Fruit fly (Drosophila melanogaster) whole organism, embryonic: Measurements from ENCODE around the gene CG15247.

Experiments
- Asciz ChIP-seq: fragments of 200-800 bp; sonication (Bioruptor generic); optimal IDR thresholded peaks from 2 replicates; lab custom pipeline; 2017; ENCODE audit warnings: missing biosample characterization, mild to moderate bottlenecking, missing genetic modification characterization, missing genetic modification reagents
- CG10366 ChIP-seq: fragments of 200-800 bp; sonication (Bioruptor generic); IDR thresholded peaks from 2 replicates; pipeline ENCODE4 v1.3.6; 2022; ENCODE audit warnings: missing biosample characterization, missing genetic modification characterization
- CG10654 ChIP-seq: fragments of 200-800 bp; sonication (Bioruptor generic); optimal IDR thresholded peaks from 2 replicates; lab custom pipeline; 2016; ENCODE audit warnings: missing biosample characterization, missing genetic modification characterization
- CG12659 ChIP-seq: fragments of 200-800 bp; sonication (Bioruptor generic); optimal IDR thresholded peaks from 3 replicates; lab custom pipeline; 2017; ENCODE audit warnings: mild to moderate bottlenecking, missing biosample characterization, missing genetic modification reagents, missing genetic modification characterization
- CG13624 ChIP-seq: fragments of 200-800 bp; sonication (Bioruptor generic); optimal IDR thresholded peaks from 2 replicates; lab custom pipeline; 2016; ENCODE audit warnings: missing biosample characterization, missing genetic modification characterization
- CG13775 ChIP-seq: fragments of 200-800 bp; sonication (Bioruptor generic); optimal IDR thresholded peaks from 3 replicates; lab custom pipeline; 2017; ENCODE audit warnings: missing biosample characterization, mild to moderate bottlenecking, missing genetic modification characterization
- CG14014 ChIP-seq: fragments of 200-800 bp; sonication (Bioruptor generic); IDR thresholded peaks from 2 replicates; pipeline ENCODE4 v1.3.6; 2022; ENCODE audit warnings: missing biosample characterization, missing genetic modification characterization
- CG14050 ChIP-seq: fragments of 200-800 bp; sonication (Bioruptor generic); IDR thresholded peaks from 3 replicates; pipeline ENCODE4 v1.3.6; 2022; ENCODE audit warnings: missing biosample characterization, missing genetic modification characterization
- CG14710 ChIP-seq: fragments of 200-800 bp; sonication (Bioruptor generic); optimal IDR thresholded peaks from 3 replicates; lab custom pipeline; 2019; ENCODE audit warnings: missing biosample characterization, mild to moderate bottlenecking, missing genetic modification characterization, moderate library complexity
- CG15601 ChIP-seq: fragments of 200-800 bp; sonication (Bioruptor generic); optimal IDR thresholded peaks from 3 replicates; lab custom pipeline; 2019; ENCODE audit warnings: missing biosample characterization, mild to moderate bottlenecking, missing genetic modification characterization, moderate library complexity
- CG1603 ChIP-seq: fragments of 200-800 bp; sonication (Bioruptor generic); optimal IDR thresholded peaks from 2 replicates; lab custom pipeline; 2019; ENCODE audit warnings: missing biosample characterization, mild to moderate bottlenecking, missing genetic modification characterization, moderate library complexity
- CG16815 ChIP-seq: fragments of 200-800 bp; sonication (Bioruptor generic); optimal IDR thresholded peaks from 3 replicates; lab custom pipeline; 2017; ENCODE audit warnings: missing biosample characterization, mild to moderate bottlenecking, missing genetic modification characterization
- CG17359 ChIP-seq: fragments of 200-800 bp; sonication (Bioruptor generic); optimal IDR thresholded peaks from 3 replicates; lab custom pipeline; 2018; ENCODE audit warnings: missing biosample characterization, mild to moderate bottlenecking, missing genetic modification characterization, moderate library complexity
- CG18599 ChIP-seq: fragments of 200-800 bp; sonication (Bioruptor generic); optimal IDR thresholded peaks from 3 replicates; lab custom pipeline; 2017; ENCODE audit warnings: missing biosample characterization, missing genetic modification characterization, mild to moderate bottlenecking, moderate library complexity, missing genetic modification reagents
- CG18619 ChIP-seq: fragments of 200-800 bp; sonication (Bioruptor generic); optimal IDR thresholded peaks from 3 replicates; lab custom pipeline; 2017; ENCODE audit warnings: missing biosample characterization, mild to moderate bottlenecking, missing genetic modification characterization
- CG2712 ChIP-seq: fragments of 200-800 bp; optimal IDR thresholded peaks from 3 replicates; lab custom pipeline; 2019; ENCODE audit warnings: missing biosample characterization, mild to moderate bottlenecking, missing genetic modification characterization, moderate library complexity
- CG4328 ChIP-seq: fragments of 200-800 bp; sonication (Bioruptor generic); optimal IDR thresholded peaks from 3 replicates; lab custom pipeline; 2017; ENCODE audit warnings: missing biosample characterization, missing genetic modification reagents, missing genetic modification characterization
- CG4424 ChIP-seq: fragments of 200-800 bp; sonication (Bioruptor generic); optimal IDR thresholded peaks from 3 replicates; lab custom pipeline; 2016; ENCODE audit warnings: missing biosample characterization, missing genetic modification characterization
- CG4820 ChIP-seq: fragments of 200-800 bp; sonication (Bioruptor generic); optimal IDR thresholded peaks from 3 replicates; lab custom pipeline; 2016; ENCODE audit warnings: missing biosample characterization, missing genetic modification characterization
- CG6689 ChIP-seq: fragments of 200-800 bp; sonication (Bioruptor generic); IDR thresholded peaks from 2 replicates; pipeline ENCODE4 v1.3.6; 2022; ENCODE audit warnings: missing biosample characterization, missing genetic modification characterization
- CG6765 ChIP-seq: fragments of 200-800 bp; sonication (Bioruptor generic); optimal IDR thresholded peaks from 3 replicates; lab custom pipeline; 2017; ENCODE audit warnings: missing biosample characterization, mild to moderate bottlenecking, missing genetic modification characterization
- CG7556 ChIP-seq: fragments of 200-800 bp; sonication (Bioruptor generic); optimal IDR thresholded peaks from 2 replicates; lab custom pipeline; 2017; ENCODE audit warnings: missing biosample characterization, mild to moderate bottlenecking, missing genetic modification characterization
- CG9215 ChIP-seq: fragments of 200-800 bp; sonication (Bioruptor generic); IDR thresholded peaks from 2 replicates; pipeline ENCODE4 v1.3.6; 2022; ENCODE audit warnings: missing biosample characterization, missing genetic modification characterization
- CG9437 ChIP-seq: fragments of 200-800 bp; sonication (Bioruptor generic); optimal IDR thresholded peaks from 2 replicates; lab custom pipeline; 2018; ENCODE audit warnings: missing biosample characterization, mild to moderate bottlenecking, missing genetic modification characterization
- D ChIP-seq, 2 experiments: fragments of 200-800 bp in 1 of 2; fragments of >200 bp in 1 of 2; sonication (Bioruptor generic) in 1 of 2; optimal IDR thresholded peaks; 2 replicates in 1 of 2; 3 replicates in 1 of 2; lab custom pipeline; 2017; ENCODE audit warnings: mild to moderate bottlenecking in 1 of 2, missing biosample characterization in 1 of 2, missing genetic modification characterization in 1 of 2, missing genetic modification reagents in 1 of 2
- Dbx ChIP-seq: fragments of 200-800 bp; sonication (Bioruptor generic); IDR thresholded peaks from 3 replicates; pipeline ENCODE4 v1.3.6; 2022; ENCODE audit warnings: missing biosample characterization, missing genetic modification characterization
- Dek ChIP-seq: fragments of 200-800 bp; sonication (Bioruptor generic); optimal IDR thresholded peaks from 3 replicates; lab custom pipeline; 2019; ENCODE audit warnings: missing biosample characterization, mild to moderate bottlenecking, missing genetic modification characterization, moderate library complexity
- HHEX ChIP-seq: fragments of 200-800 bp; sonication (Bioruptor generic); optimal IDR thresholded peaks from 3 replicates; lab custom pipeline; 2017; ENCODE audit warnings: missing biosample characterization, mild to moderate bottlenecking, missing genetic modification characterization, missing genetic modification reagents
- Hr78 ChIP-seq, 2 experiments: fragments of 200-800 bp in 1 of 2; fragments of >200 bp in 1 of 2; sonication (Bioruptor generic) in 1 of 2; optimal IDR thresholded peaks; 2 replicates each; lab custom pipeline; 2017 to 2019; ENCODE audit warnings: missing biosample characterization in 2 of 2, missing genetic modification characterization in 2 of 2, mild to moderate bottlenecking in 1 of 2, moderate library complexity in 1 of 2
- Meics ChIP-seq: fragments of 200-800 bp; sonication (Bioruptor generic); optimal IDR thresholded peaks from 2 replicates; lab custom pipeline; 2017; ENCODE audit warnings: missing biosample characterization, mild to moderate bottlenecking, missing genetic modification characterization
- Neu2 ChIP-seq: fragments of 200-800 bp; sonication (Bioruptor generic); optimal IDR thresholded peaks from 3 replicates; lab custom pipeline; 2016; ENCODE audit warnings: missing biosample characterization, missing genetic modification characterization, borderline replicate concordance
- Oli ChIP-seq: fragments of 200-800 bp; sonication (Bioruptor generic); optimal IDR thresholded peaks from 2 replicates; lab custom pipeline; 2018; ENCODE audit warnings: missing biosample characterization, mild to moderate bottlenecking, missing genetic modification characterization, moderate library complexity
- Spps ChIP-seq: fragments of 200-800 bp; sonication (Bioruptor generic); optimal IDR thresholded peaks from 2 replicates; lab custom pipeline; 2018; ENCODE audit warnings: missing biosample characterization, mild to moderate bottlenecking, missing genetic modification characterization
- Sry-β ChIP-seq: fragments of 200-800 bp; sonication (Bioruptor generic); optimal IDR thresholded peaks from 2 replicates; lab custom pipeline; 2018; ENCODE audit warnings: missing biosample characterization, mild to moderate bottlenecking, missing genetic modification characterization, moderate library complexity
- YL-1 ChIP-seq: fragments of 200-800 bp; sonication (Bioruptor generic); optimal IDR thresholded peaks from 3 replicates; lab custom pipeline; 2017; ENCODE audit warnings: missing biosample characterization, mild to moderate bottlenecking, missing genetic modification characterization
- bbx ChIP-seq: fragments of 200-800 bp; sonication (Bioruptor generic); IDR thresholded peaks from 2 replicates; pipeline ENCODE4 v1.3.6; 2022; ENCODE audit warnings: missing biosample characterization, missing genetic modification characterization; ENCODE audit not compliant: partially characterized antibody
- dan ChIP-seq: fragments of 200-800 bp; sonication (Bioruptor generic); IDR thresholded peaks from 2 replicates; pipeline ENCODE4 v1.3.6; 2022; ENCODE audit warnings: missing biosample characterization, missing genetic modification characterization
- fd64A ChIP-seq: fragments of 200-800 bp; sonication (Bioruptor generic); optimal IDR thresholded peaks from 3 replicates; lab custom pipeline; 2018; ENCODE audit warnings: missing biosample characterization, mild to moderate bottlenecking, missing genetic modification characterization
- fd96Cb ChIP-seq: fragments of 200-800 bp; sonication (Bioruptor generic); optimal IDR thresholded peaks from 2 replicates; lab custom pipeline; 2018; ENCODE audit warnings: missing biosample characterization, mild to moderate bottlenecking, missing genetic modification characterization, moderate library complexity
- gsb ChIP-seq: fragments of 200-800 bp; sonication (Bioruptor generic); IDR thresholded peaks from 2 replicates; pipeline ENCODE4 v1.3.6; 2022; ENCODE audit warnings: missing biosample characterization, missing genetic modification characterization
- lilli ChIP-seq: fragments of 200-800 bp; sonication (Bioruptor generic); optimal IDR thresholded peaks from 3 replicates; lab custom pipeline; 2016; ENCODE audit warnings: missing biosample characterization, missing genetic modification characterization
- pum ChIP-seq: fragments of 200-800 bp; sonication (Bioruptor generic); optimal IDR thresholded peaks from 2 replicates; lab custom pipeline; 2016; ENCODE audit warnings: missing biosample characterization, missing genetic modification characterization
- tio ChIP-seq: fragments of 200-800 bp; sonication (Bioruptor generic); optimal IDR thresholded peaks from 2 replicates; lab custom pipeline; 2017; ENCODE audit warnings: missing biosample characterization, missing genetic modification characterization, inconsistent platforms
- tna ChIP-seq: fragments of 200-800 bp; sonication (Bioruptor generic); IDR thresholded peaks from 2 replicates; pipeline ENCODE4 v1.3.6; 2022; ENCODE audit warnings: missing biosample characterization, missing genetic modification characterization; ENCODE audit not compliant: partially characterized antibody
- trem ChIP-seq: fragments of 200-800 bp; optimal IDR thresholded peaks from 3 replicates; lab custom pipeline; 2019; ENCODE audit warnings: missing biosample characterization, mild to moderate bottlenecking, missing genetic modification characterization, moderate library complexity
- trh ChIP-seq: fragments of 200-800 bp; sonication (Bioruptor generic); optimal IDR thresholded peaks from 2 replicates; lab custom pipeline; 2016; ENCODE audit warnings: missing biosample characterization, missing genetic modification characterization
- ttk ChIP-seq: fragments of 200-800 bp; sonication (Bioruptor generic); IDR thresholded peaks from 2 replicates; pipeline ENCODE4 v2.1.2; 2022; ENCODE audit warnings: missing biosample characterization, missing genetic modification characterization
- vnd ChIP-seq: fragments of 200-800 bp; sonication (Bioruptor generic); IDR thresholded peaks from 3 replicates; pipeline ENCODE4 v1.3.6; 2022; ENCODE audit warnings: missing biosample characterization, missing genetic modification characterization; ENCODE audit not compliant: partially characterized antibody

The CG15247 gene

DNA sequence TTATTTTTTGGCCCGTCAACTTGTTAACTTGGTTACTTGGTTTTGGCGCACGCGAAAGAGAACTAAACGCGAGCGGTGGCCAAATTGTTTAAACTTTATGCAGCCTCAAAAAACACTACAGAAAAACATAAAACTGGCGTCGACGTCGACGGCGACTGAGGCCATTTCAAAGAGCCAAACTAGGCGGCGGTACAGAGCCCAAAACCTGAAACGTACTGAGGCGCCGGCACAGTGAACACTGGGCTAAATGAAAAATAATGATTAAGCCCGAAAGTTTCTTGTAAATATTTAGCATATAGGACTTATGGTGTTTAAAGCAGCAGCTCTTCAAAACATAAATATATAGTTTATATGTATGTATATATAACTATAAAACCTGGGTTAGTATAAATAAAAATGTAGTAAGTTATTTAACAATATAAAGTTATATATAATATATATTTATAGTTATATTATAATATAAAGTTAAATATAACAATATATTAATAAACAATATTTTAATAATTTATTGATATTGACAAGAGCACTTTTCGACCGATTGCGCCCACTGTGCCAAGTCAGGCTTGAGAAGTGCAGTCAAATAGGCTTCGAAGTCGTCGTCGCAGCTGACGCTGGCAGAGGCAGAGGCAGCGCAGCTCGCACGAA lies 23.2 kb upstream of the CG15247 start, which contains the start of gene CG15249 (continued):
- TF ChIP-seq fd96Cb (tag; lab: Kevin White, UChicago) (peak; percentile 56), CG17359 (peak; percentile 54), CG14014 (GFP tag; lab: Robert Waterston, UW) (no peak), Spps (peak; percentile 35), CG18599 (peak; percentile 49), Asciz (GFP tag; lab: Kevin White, UChicago) (peak; percentile 51), CG18619 (GFP tag; lab: Kevin White, UChicago) (peak; percentile 48), Meics (GFP tag; lab: Kevin White, UChicago) (peak; percentile 42), CG13775 (GFP tag; lab: Kevin White, UChicago) (peak; percentile 19), vnd (GFP tag; lab: Robert Waterston, UW) (no peak), HHEX (GFP tag; lab: Kevin White, UChicago) (peak; percentile 32), CG9437 (GFP tag; lab: Kevin White, UChicago) (peak; percentile 60), CG4328 (GFP tag; lab: Kevin White, UChicago) (peak; percentile 42), CG13624 (GFP tag; lab: Kevin White, UChicago) (no peak), CG2712 (peak; percentile 78), YL-1 (no peak), Dek (tag; lab: Kevin White, UChicago) (peak; percentile 29), CG9215 (GFP tag; lab: Robert Waterston, UW) (no peak; the same call in 1 of the 2 replicates), CG10366 (GFP tag; lab: Robert Waterston, UW) (peak; percentile 21; the same call in 1 of the 2 replicates), tna (no peak), D (optimal IDR thresholded peaks at IDR 0.05; lab: Kevin White, UChicago) (no peak), D (GFP tag; optimal IDR thresholded peaks at IDR 0.05; lab: Kevin White, UChicago) (peak; percentile 56), gsb (GFP tag; lab: Robert Waterston, UW) (no peak), trem (peak; percentile 4), ttk (GFP tag; lab: Robert Waterston, UW) (0 out of 2 replicates have a peak, but pooled peaks have one; percentile 32), CG16815 (GFP tag; lab: Kevin White, UChicago) (no peak), lilli (no peak), CG7556 (GFP tag; lab: Kevin White, UChicago) (peak; percentile 77), bbx (no peak), CG10654 (GFP tag; lab: Kevin White, UChicago) (peak; percentile 2), CG6689 (GFP tag; lab: Robert Waterston, UW) (0 out of 2 replicates have a peak, but pooled peaks have one; percentile 35), CG14050 (GFP tag; lab: Robert Waterston, UW) (no peak), CG4820 (peak; percentile 9), tio (no peak), CG1603 (tag; lab: Kevin White, UChicago) (no peak), CG6765 (GFP tag; lab: Kevin White, UChicago) (no peak), Dbx (GFP tag; lab: Robert Waterston, UW) (no peak), trh (GFP tag; lab: Kevin White, UChicago) (no peak), CG12659 (peak; percentile 46), Neu2 (GFP tag; lab: Kevin White, UChicago) (no peak), Sry-β (no peak), Hr78 (GFP tag; optimal IDR thresholded peaks at IDR 0.05; lab: Kevin White, UChicago) (peak in 1 of 2 experiments; percentile 8), dan (no peak), CG15601 (peak; percentile 55), pum (no peak), CG14710 (peak; percentile 56), fd64A (GFP tag; lab: Kevin White, UChicago) (no peak), Oli (tag; lab: Kevin White, UChicago) (peak; percentile 73), CG4424 (GFP tag; lab: Kevin White, UChicago) (peak; percentile 34)
